Fruit fly (Drosophila melanogaster) whole organism, embryonic: ENCODE results near the gene Tango2.
A peak's percentile ranks its signal among the peaks of the same experiment; 100 is the strongest.

Source experiments
- Ada2b ChIP-seq: fragments of 200-800 bp; sonication (Bioruptor generic); IDR thresholded peaks from 2 replicates; pipeline ENCODE4 v1.3.6; 2022; ENCODE audit warnings: missing biosample characterization, missing genetic modification characterization
- CG10321 ChIP-seq: fragments of 200-800 bp; sonication (Bioruptor generic); IDR thresholded peaks from 2 replicates; pipeline ENCODE4 v1.3.6; 2022; ENCODE audit warnings: missing biosample characterization, missing genetic modification characterization
- CG10979 ChIP-seq: fragments of 200-800 bp; sonication (Bioruptor generic); optimal IDR thresholded peaks from 2 replicates; lab custom pipeline; 2018; ENCODE audit warnings: missing biosample characterization, mild to moderate bottlenecking, missing genetic modification characterization, moderate library complexity
- CG12219 ChIP-seq: fragments of 200-800 bp; sonication (Bioruptor generic); optimal IDR thresholded peaks from 3 replicates; lab custom pipeline; 2018; ENCODE audit warnings: missing biosample characterization, mild to moderate bottlenecking, missing genetic modification characterization
- CG12391 ChIP-seq: fragments of 200-800 bp; sonication (Bioruptor generic); optimal IDR thresholded peaks from 3 replicates; lab custom pipeline; 2018; ENCODE audit warnings: missing biosample characterization, mild to moderate bottlenecking, missing genetic modification characterization, moderate library complexity
- CG12659 ChIP-seq: fragments of 200-800 bp; sonication (Bioruptor generic); optimal IDR thresholded peaks from 3 replicates; lab custom pipeline; 2017; ENCODE audit warnings: mild to moderate bottlenecking, missing biosample characterization, missing genetic modification reagents, missing genetic modification characterization
- CG16863 ChIP-seq: fragments of 200-800 bp; sonication (Bioruptor generic); optimal IDR thresholded peaks from 3 replicates; lab custom pipeline; 2016; ENCODE audit warnings: missing biosample characterization, missing genetic modification characterization
- CG17829 ChIP-seq: fragments of 200-800 bp; optimal IDR thresholded peaks from 2 replicates; lab custom pipeline; 2019; ENCODE audit warnings: missing biosample characterization, mild to moderate bottlenecking, missing genetic modification characterization, moderate library complexity
- CG1792 ChIP-seq: fragments of 200-800 bp; sonication (Bioruptor generic); optimal IDR thresholded peaks from 2 replicates; lab custom pipeline; 2016; ENCODE audit warnings: missing biosample characterization, missing genetic modification characterization
- CG18011 ChIP-seq: fragments of 200-800 bp; sonication (Bioruptor generic); optimal IDR thresholded peaks from 2 replicates; lab custom pipeline; 2017; ENCODE audit warnings: missing biosample characterization, missing genetic modification characterization, mild to moderate bottlenecking, moderate library complexity, missing genotype
- CG30403 ChIP-seq: fragments of 200-800 bp; sonication (Bioruptor generic); optimal IDR thresholded peaks from 3 replicates; lab custom pipeline; 2016; ENCODE audit warnings: missing biosample characterization, missing genetic modification characterization
- CG3065 ChIP-seq: fragments of 200-800 bp; sonication (Bioruptor generic); optimal IDR thresholded peaks from 2 replicates; lab custom pipeline; 2016; ENCODE audit warnings: missing biosample characterization, missing genetic modification characterization
- CG31224 ChIP-seq: fragments of 200-800 bp; sonication (Bioruptor generic); IDR thresholded peaks from 2 replicates; pipeline ENCODE4 v1.3.6; 2022; ENCODE audit warnings: missing biosample characterization, missing genetic modification characterization
- CG32532 ChIP-seq: fragments of 200-800 bp; sonication (Bioruptor generic); IDR thresholded peaks from 2 replicates; pipeline ENCODE4 v1.3.6; 2022; ENCODE audit warnings: missing biosample characterization, missing genetic modification characterization
- CG34224 ChIP-seq: fragments of 200-800 bp; sonication (Bioruptor generic); IDR thresholded peaks from 3 replicates; pipeline ENCODE4 v1.3.6; 2022; ENCODE audit warnings: missing biosample characterization, missing genetic modification characterization; ENCODE audit not compliant: partially characterized antibody
- CG4360 ChIP-seq: fragments of 200-800 bp; sonication (Bioruptor generic); IDR thresholded peaks from 2 replicates; pipeline ENCODE4 v1.3.6; 2022; ENCODE audit warnings: missing biosample characterization, missing genetic modification characterization
- CG6791 ChIP-seq: fragments of 200-800 bp; sonication (Bioruptor generic); IDR thresholded peaks from 3 replicates; pipeline ENCODE4 v1.3.6; 2022; ENCODE audit warnings: missing biosample characterization, missing genetic modification characterization; ENCODE audit not compliant: partially characterized antibody
- Camta ChIP-seq: fragments of 200-800 bp; sonication (Bioruptor generic); optimal IDR thresholded peaks from 2 replicates; lab custom pipeline; 2016; ENCODE audit warnings: missing biosample characterization, missing genetic modification characterization
- Dbx ChIP-seq: fragments of 200-800 bp; sonication (Bioruptor generic); IDR thresholded peaks from 3 replicates; pipeline ENCODE4 v1.3.6; 2022; ENCODE audit warnings: missing biosample characterization, missing genetic modification characterization
- E2f1 ChIP-seq: fragments of 200-800 bp; sonication (Bioruptor generic); IDR thresholded peaks from 2 replicates; pipeline ENCODE4 v1.3.6; 2022; ENCODE audit warnings: missing biosample characterization, missing genetic modification characterization
- Ets97D ChIP-seq: fragments of 200-800 bp; sonication (Bioruptor generic); optimal IDR thresholded peaks from 3 replicates; lab custom pipeline; 2016; ENCODE audit warnings: missing biosample characterization, missing genetic modification characterization
- Fer1 ChIP-seq: fragments of 200-800 bp; sonication (Bioruptor generic); optimal IDR thresholded peaks from 2 replicates; lab custom pipeline; 2017; ENCODE audit warnings: missing biosample characterization, mild to moderate bottlenecking, missing genetic modification characterization
- Hmr ChIP-seq: fragments of 200-800 bp; sonication (Bioruptor generic); optimal IDR thresholded peaks from 3 replicates; lab custom pipeline; 2017; ENCODE audit warnings: mild to moderate bottlenecking, missing biosample characterization, missing genetic modification reagents, missing genetic modification characterization
- Hr39 ChIP-seq: fragments of >200 bp; optimal IDR thresholded peaks from 2 replicates; lab custom pipeline; 2017
- Nf-YA ChIP-seq: fragments of 200-800 bp; sonication (Bioruptor generic); IDR thresholded peaks from 2 replicates; pipeline ENCODE4 v1.3.6; 2022; ENCODE audit warnings: missing biosample characterization, missing genetic modification characterization
- Nf-YB ChIP-seq: fragments of 200-800 bp; sonication (Bioruptor generic); optimal IDR thresholded peaks from 3 replicates; lab custom pipeline; 2019; ENCODE audit warnings: missing biosample characterization, mild to moderate bottlenecking, missing genetic modification characterization, moderate library complexity
- ato ChIP-seq: fragments of 200-800 bp; sonication (Bioruptor generic); IDR thresholded peaks from 2 replicates; pipeline ENCODE4 v1.3.6; 2022; ENCODE audit warnings: missing biosample characterization, missing genetic modification characterization; ENCODE audit not compliant: partially characterized antibody
- caup ChIP-seq: fragments of 200-800 bp; sonication (Bioruptor generic); optimal IDR thresholded peaks from 3 replicates; lab custom pipeline; 2017; ENCODE audit warnings: missing biosample characterization, mild to moderate bottlenecking, missing genetic modification characterization, moderate library complexity; ENCODE audit not compliant: severe bottlenecking
- corto ChIP-seq: fragments of 200-800 bp; sonication (Bioruptor generic); optimal IDR thresholded peaks from 2 replicates; lab custom pipeline; 2016; ENCODE audit warnings: missing biosample characterization, mild to moderate bottlenecking, missing genetic modification characterization, moderate library complexity
- cwo ChIP-seq: fragments of 200-800 bp; sonication (Bioruptor generic); optimal IDR thresholded peaks from 3 replicates; lab custom pipeline; 2017; ENCODE audit warnings: missing biosample characterization, missing genetic modification characterization, mild to moderate bottlenecking, moderate library complexity, missing genetic modification reagents
- dpn ChIP-seq, 2 experiments: fragments of 200-800 bp; sonication (Bioruptor generic); optimal IDR thresholded peaks; 3 replicates each; lab custom pipeline; 2016; ENCODE audit warnings: missing biosample characterization in 2 of 2, missing genetic modification characterization in 2 of 2
- ems ChIP-seq: fragments of 200-800 bp; sonication (Bioruptor generic); optimal IDR thresholded peaks from 3 replicates; lab custom pipeline; 2016; ENCODE audit warnings: missing biosample characterization, missing genetic modification characterization
- ewg ChIP-seq: fragments of 200-800 bp; sonication (Bioruptor generic); optimal IDR thresholded peaks from 3 replicates; lab custom pipeline; 2017; ENCODE audit warnings: mild to moderate bottlenecking, missing biosample characterization, missing genetic modification reagents, missing genetic modification characterization
- exex ChIP-seq: fragments of 200-800 bp; sonication (Bioruptor generic); optimal IDR thresholded peaks from 4 replicates; lab custom pipeline; 2018; ENCODE audit warnings: missing biosample characterization, mild to moderate bottlenecking, missing genetic modification characterization, moderate library complexity
- gt ChIP-seq: fragments of 200-800 bp; sonication (Bioruptor generic); IDR thresholded peaks from 2 replicates; pipeline ENCODE4 v1.3.6; 2022; ENCODE audit warnings: missing biosample characterization, missing genetic modification characterization
- hb ChIP-seq: fragments of 200-800 bp; sonication (Bioruptor generic); IDR thresholded peaks from 3 replicates; pipeline ENCODE4 v1.3.6; 2022; ENCODE audit warnings: missing biosample characterization, missing genetic modification characterization; ENCODE audit not compliant: partially characterized antibody
- hth ChIP-seq: fragments of >200 bp; optimal IDR thresholded peaks from 2 replicates; lab custom pipeline; 2017; ENCODE audit warnings: inconsistent platforms
- jumu ChIP-seq: fragments of 200-800 bp; sonication (Bioruptor generic); optimal IDR thresholded peaks from 3 replicates; lab custom pipeline; 2016; ENCODE audit warnings: missing biosample characterization, missing genetic modification characterization
- lilli ChIP-seq: fragments of 200-800 bp; sonication (Bioruptor generic); optimal IDR thresholded peaks from 3 replicates; lab custom pipeline; 2016; ENCODE audit warnings: missing biosample characterization, missing genetic modification characterization
- nerfin-2 ChIP-seq: fragments of 200-800 bp; sonication (Bioruptor generic); IDR thresholded peaks from 2 replicates; pipeline ENCODE4 v1.3.6; 2022; ENCODE audit warnings: missing biosample characterization, missing genetic modification characterization; ENCODE audit not compliant: partially characterized antibody
- odd ChIP-seq: fragments of 200-800 bp; sonication (Bioruptor generic); optimal IDR thresholded peaks from 2 replicates; lab custom pipeline; 2017; ENCODE audit warnings: missing biosample characterization, mild to moderate bottlenecking, missing genetic modification characterization
- org-1 ChIP-seq: fragments of 200-800 bp; sonication (Bioruptor generic); optimal IDR thresholded peaks from 2 replicates; lab custom pipeline; 2017; ENCODE audit warnings: missing biosample characterization, missing genetic modification characterization
- pho ChIP-seq: fragments of 200-800 bp; sonication (Bioruptor generic); optimal IDR thresholded peaks from 2 replicates; lab custom pipeline; 2016; ENCODE audit warnings: missing biosample characterization, missing genetic modification characterization
- pnt ChIP-seq: fragments of 200-800 bp; sonication (Bioruptor generic); optimal IDR thresholded peaks from 3 replicates; lab custom pipeline; 2016; ENCODE audit warnings: missing biosample characterization, missing genetic modification characterization
- rib ChIP-seq: fragments of 200-800 bp; sonication (Bioruptor generic); IDR thresholded peaks from 2 replicates; pipeline ENCODE4 v1.3.6; 2022; ENCODE audit warnings: missing biosample characterization, missing genetic modification characterization
- scrt ChIP-seq: fragments of 200-800 bp; sonication (Bioruptor generic); optimal IDR thresholded peaks from 2 replicates; lab custom pipeline; 2018; ENCODE audit warnings: missing biosample characterization, mild to moderate bottlenecking, missing genetic modification characterization, moderate library complexity
- sens-2 ChIP-seq: fragments of 200-800 bp; sonication (Bioruptor generic); IDR thresholded peaks from 2 replicates; pipeline ENCODE4 v1.3.6; 2022; ENCODE audit warnings: missing biosample characterization, missing genetic modification characterization
- seq ChIP-seq: fragments of 200-800 bp; sonication (Bioruptor generic); IDR thresholded peaks from 2 replicates; pipeline ENCODE4 v1.3.6; 2022; ENCODE audit warnings: missing biosample characterization, missing genetic modification characterization
- sima ChIP-seq: fragments of 200-800 bp; sonication (Bioruptor generic); optimal IDR thresholded peaks from 2 replicates; lab custom pipeline; 2016; ENCODE audit warnings: missing biosample characterization, missing genetic modification characterization
- stc ChIP-seq: fragments of 200-800 bp; sonication (Bioruptor generic); IDR thresholded peaks from 2 replicates; pipeline ENCODE4 v1.3.6; 2022; ENCODE audit warnings: missing biosample characterization, missing genetic modification characterization
- trh ChIP-seq: fragments of 200-800 bp; sonication (Bioruptor generic); optimal IDR thresholded peaks from 2 replicates; lab custom pipeline; 2016; ENCODE audit warnings: missing biosample characterization, missing genetic modification characterization
- yki ChIP-seq: fragments of >200 bp; optimal IDR thresholded peaks from 3 replicates; lab custom pipeline; 2018

Tango2 gene

dm6 chrX:13636810-13637209, 20.0 kb downstream of the Tango2 start:
- TF ChIP-seq CG12659 (GFP tag; lab: Kevin White, UChicago) (no peak), yki (no peak), seq (no peak), CG6791 (GFP tag; lab: Robert Waterston, UW) (no peak), trh (GFP tag; lab: Kevin White, UChicago) (no peak), Camta (GFP tag; lab: Kevin White, UChicago) (no peak), CG30403 (no peak), CG17829 (tag; lab: Kevin White, UChicago) (no peak), CG1792 (no peak), corto (no peak), ewg (GFP tag; lab: Kevin White, UChicago) (no peak), pho (no peak), E2f1 (GFP tag; lab: Robert Waterston, UW) (no peak), Hr39 (lab: Kevin White, UChicago) (no peak), Fer1 (no peak), CG12219 (GFP tag; lab: Kevin White, UChicago) (no peak), gt (no peak), Nf-YA (GFP tag; lab: Robert Waterston, UW) (no peak), CG12391 (no peak), CG16863 (GFP tag; lab: Kevin White, UChicago) (no peak), CG10979 (tag; lab: Kevin White, UChicago) (no peak), dpn (GFP tag; optimal IDR thresholded peaks at IDR 0.05; lab: Kevin White, UChicago) (no peak), CG18011 (GFP tag; lab: Kevin White, UChicago) (no peak), ato (GFP tag; lab: Robert Waterston, UW) (no peak), Dbx (GFP tag; lab: Robert Waterston, UW) (0 out of 3 replicates have a peak, but pooled peaks have one; percentile 22), ems (GFP tag; lab: Kevin White, UChicago) (no peak), rib (0 out of 2 replicates have a peak, but pooled peaks have one; percentile 24), CG10321 (GFP tag; lab: Robert Waterston, UW) (no peak), lilli (no peak), org-1 (no peak), Hmr (peak; percentile 24), Nf-YB (GFP tag; lab: Kevin White, UChicago) (no peak), odd (no peak), CG31224 (GFP tag; lab: Robert Waterston, UW) (no peak), hb (GFP tag; lab: Robert Waterston, UW) (no peak), sima (GFP tag; lab: Kevin White, UChicago) (no peak), jumu (GFP tag; lab: Kevin White, UChicago) (no peak), sens-2 (GFP tag; lab: Robert Waterston, UW) (no peak), stc (GFP tag; lab: Robert Waterston, UW) (no peak), CG3065 (no peak), hth (lab: Kevin White, UChicago) (no peak), exex (tag; lab: Kevin White, UChicago) (peak; percentile 87), pnt (GFP tag; lab: Kevin White, UChicago) (no peak), CG34224 (no peak), cwo (GFP tag; lab: Kevin White, UChicago) (peak; percentile 44), Ada2b (GFP tag; lab: Robert Waterston, UW) (no peak), Ets97D (no peak), scrt (GFP tag; lab: Kevin White, UChicago) (no peak), CG32532 (GFP tag; lab: Robert Waterston, UW) (no peak), CG4360 (GFP tag; lab: Robert Waterston, UW) (no peak), nerfin-2 (GFP tag; lab: Robert Waterston, UW) (0 out of 2 replicates have a peak, but pooled peaks have one; percentile 5), caup (GFP tag; lab: Kevin White, UChicago) (no peak)
